Worm (Caenorhabditis elegans) whole organism, L2 larva: Measurements from ENCODE around the gene C33D9.10.

Experiments used
- C34F6.9 ChIP-seq: fragments of 150-350 bp; optimal IDR thresholded peaks from 2 replicates; lab custom pipeline; 2014; ENCODE audit warnings: missing biosample characterization, missing genetic modification characterization
- F13H6.1 ChIP-seq: sonication (generic microtip); optimal IDR thresholded peaks from 2 replicates; lab custom pipeline; 2016; ENCODE audit warnings: missing genetic modification characterization, missing compliant biosample characterization
- R02D3.7 ChIP-seq: fragments of 150-350 bp; optimal IDR thresholded peaks from 2 replicates; lab custom pipeline; 2014; ENCODE audit warnings: missing biosample characterization, missing genetic modification characterization
- Y55F3AM.14 ChIP-seq: fragments of 200-800 bp; sonication (Bioruptor generic); optimal IDR thresholded peaks from 2 replicates; lab custom pipeline; 2018; ENCODE audit warnings: mild to moderate bottlenecking, missing genetic modification characterization, missing compliant biosample characterization
- ZK546.5 ChIP-seq: sonication (generic microtip); optimal IDR thresholded peaks from 2 replicates; lab custom pipeline; 2017; ENCODE audit warnings: missing biosample characterization, missing genetic modification characterization
- alr-1 ChIP-seq: fragments of 150-350 bp; optimal IDR thresholded peaks from 2 replicates; lab custom pipeline; 2014; ENCODE audit warnings: missing biosample characterization, missing genetic modification characterization
- aly-2 ChIP-seq: fragments of 150-350 bp; optimal IDR thresholded peaks from 2 replicates; lab custom pipeline; 2014; ENCODE audit warnings: missing biosample characterization, missing genetic modification characterization
- blmp-1 ChIP-seq: sonication (generic microtip); optimal IDR thresholded peaks from 2 replicates; lab custom pipeline; 2017; ENCODE audit warnings: missing genetic modification characterization, mild to moderate bottlenecking, missing compliant biosample characterization, antibody characterized with exemption, moderate library complexity; ENCODE audit not compliant: insufficient read depth
- ceh-82 ChIP-seq: fragments of 150-350 bp; optimal IDR thresholded peaks from 2 replicates; lab custom pipeline; 2014; ENCODE audit warnings: missing biosample characterization, missing genetic modification characterization
- dmd-4 ChIP-seq: sonication (generic microtip); optimal IDR thresholded peaks from 2 replicates; lab custom pipeline; 2017; ENCODE audit warnings: missing biosample characterization, missing genetic modification characterization
- egl-27 ChIP-seq: sonication (generic microtip); optimal IDR thresholded peaks from 3 replicates; lab custom pipeline; 2017; ENCODE audit warnings: missing biosample characterization, missing genetic modification reagents, missing genetic modification characterization
- elt-1 ChIP-seq: fragments of 150-350 bp; optimal IDR thresholded peaks from 2 replicates; lab custom pipeline; 2014; ENCODE audit warnings: missing biosample characterization, missing genetic modification characterization
- elt-3 ChIP-seq: sonication (generic microtip); optimal IDR thresholded peaks from 2 replicates; lab custom pipeline; 2017; ENCODE audit warnings: missing biosample characterization, missing genetic modification characterization
- fos-1 ChIP-seq: fragments of 150-350 bp; optimal IDR thresholded peaks from 2 replicates; lab custom pipeline; 2014; ENCODE audit warnings: missing biosample characterization, missing genetic modification characterization
- gmeb-1 ChIP-seq: fragments of 150-350 bp; optimal IDR thresholded peaks from 2 replicates; lab custom pipeline; 2014; ENCODE audit warnings: missing biosample characterization, missing genetic modification characterization
- lin-13 ChIP-seq: fragments of 150-350 bp; optimal IDR thresholded peaks from 2 replicates; lab custom pipeline; 2014; ENCODE audit warnings: missing biosample characterization, missing genetic modification reagents, missing genetic modification characterization
- lin-39 ChIP-seq: fragments of 150-350 bp; optimal IDR thresholded peaks from 2 replicates; lab custom pipeline; 2014; ENCODE audit warnings: missing biosample characterization, missing genetic modification reagents, missing genetic modification characterization
- mab-5 ChIP-seq: fragments of 150-350 bp; optimal IDR thresholded peaks from 2 replicates; lab custom pipeline; 2014; ENCODE audit warnings: missing biosample characterization, missing genetic modification characterization
- mdl-1 ChIP-seq, 2 experiments: fragments of 150-350 bp in 1 of 2; sonication (generic microtip) in 1 of 2; optimal IDR thresholded peaks; 2 replicates each; lab custom pipeline; 2017; ENCODE audit warnings: missing biosample characterization in 2 of 2, missing genetic modification characterization in 2 of 2
- nhr-10 ChIP-seq: sonication (generic microtip); optimal IDR thresholded peaks from 2 replicates; lab custom pipeline; 2017; ENCODE audit warnings: missing biosample characterization, missing genetic modification characterization
- nhr-11 ChIP-seq: fragments of 150-350 bp; optimal IDR thresholded peaks from 2 replicates; lab custom pipeline; 2014; ENCODE audit warnings: missing biosample characterization, missing genetic modification characterization
- nhr-12 ChIP-seq: fragments of 150-350 bp; optimal IDR thresholded peaks from 2 replicates; lab custom pipeline; 2014; ENCODE audit warnings: missing biosample characterization, missing genetic modification characterization
- nhr-21 ChIP-seq: fragments of 150-350 bp; optimal IDR thresholded peaks from 2 replicates; lab custom pipeline; 2014; ENCODE audit warnings: missing biosample characterization, missing genetic modification characterization
- nhr-23 ChIP-seq: fragments of 150-350 bp; optimal IDR thresholded peaks from 2 replicates; lab custom pipeline; 2014; ENCODE audit warnings: missing biosample characterization, missing genetic modification reagents, missing genetic modification characterization
- nhr-77 ChIP-seq: fragments of 150-350 bp; optimal IDR thresholded peaks from 2 replicates; lab custom pipeline; 2014; ENCODE audit warnings: missing biosample characterization, missing genetic modification characterization
- peb-1 ChIP-seq: fragments of 150-350 bp; optimal IDR thresholded peaks from 2 replicates; lab custom pipeline; 2014; ENCODE audit warnings: missing biosample characterization, missing genetic modification characterization
- sem-4 ChIP-seq: fragments of 150-350 bp; optimal IDR thresholded peaks from 2 replicates; lab custom pipeline; 2014; ENCODE audit warnings: missing biosample characterization, missing genetic modification reagents, missing genetic modification characterization
- skn-1 ChIP-seq: sonication (generic microtip); optimal IDR thresholded peaks from 2 replicates; lab custom pipeline; 2017; ENCODE audit warnings: missing biosample characterization, missing genetic modification characterization
- sma-3 ChIP-seq: sonication (generic microtip); optimal IDR thresholded peaks from 2 replicates; lab custom pipeline; 2016; ENCODE audit warnings: missing genetic modification reagents, missing genetic modification characterization, missing compliant biosample characterization
- unc-39 ChIP-seq: fragments of 150-350 bp; optimal IDR thresholded peaks from 2 replicates; lab custom pipeline; 2014; ENCODE audit warnings: missing biosample characterization, missing genetic modification characterization
- unc-55 ChIP-seq: fragments of 150-350 bp; sonication (generic microtip); optimal IDR thresholded peaks from 3 replicates; lab custom pipeline; 2014; ENCODE audit warnings: missing biosample characterization, missing genetic modification reagents, missing genetic modification characterization
- zag-1 ChIP-seq: fragments of 150-350 bp; optimal IDR thresholded peaks from 2 replicates; lab custom pipeline; 2014; ENCODE audit warnings: missing biosample characterization, missing genetic modification characterization
- ztf-1 ChIP-seq: fragments of 200-800 bp; sonication (Bioruptor generic); conservative IDR thresholded peaks from 2 replicates; pipeline ENCODE4 v1.3.6; 2022; ENCODE audit warnings: missing genetic modification characterization, missing compliant biosample characterization
- ztf-11 ChIP-seq: sonication (generic microtip); optimal IDR thresholded peaks from 2 replicates; lab custom pipeline; 2017; ENCODE audit warnings: missing biosample characterization, missing genetic modification characterization
- ztf-4 ChIP-seq: fragments of 150-350 bp; optimal IDR thresholded peaks from 2 replicates; lab custom pipeline; 2014; ENCODE audit warnings: missing biosample characterization, missing genetic modification characterization

The C33D9.10 gene

ce11 chrIV:8743654-8744332 lies 44.2 kb downstream of the C33D9.10 start, which contains the start of gene F21D5.7 (continued):
- no peak for TF ChIP-seq lin-39 (tag; lab: Kevin White, UChicago)

ce11 chrIV:8740952-8741438 lies 47.0 kb downstream of the C33D9.10 start, which contains the start of gene F21D5.6:
Gene F21D5.6 (minus strand): TSS chrIV:8741388.
- TF ChIP-seq sem-4 (tag; lab: Kevin White, UChicago) (no peak), lin-13 (GFP tag; lab: Kevin White, UChicago) (no peak), nhr-21 (no peak), mab-5 (tag; lab: Kevin White, UChicago) (no peak), ztf-11 (tag; lab: Kevin White, UChicago) (no peak), ztf-4 (no peak), nhr-10 (tag; lab: Kevin White, UChicago) (no peak), elt-3 (no peak)

DNA sequence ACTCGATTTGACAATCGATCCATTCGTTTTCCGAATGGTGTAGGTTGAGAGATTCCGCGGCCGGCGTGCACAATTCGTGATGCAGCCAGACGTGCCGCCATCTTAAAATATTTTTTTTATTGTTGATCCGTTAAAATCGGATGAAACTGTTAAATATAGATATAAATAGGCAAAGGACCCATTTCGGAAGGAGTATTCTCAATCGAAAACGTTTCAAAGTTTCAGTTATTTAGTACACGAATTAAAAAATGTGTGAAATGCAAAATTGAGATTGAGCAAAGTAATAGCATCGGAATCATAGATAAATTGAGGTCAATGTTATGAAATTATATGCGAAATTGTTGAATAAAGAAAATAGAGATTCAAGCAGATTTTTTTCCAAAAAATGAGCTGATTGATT lies 48.0 kb downstream of the C33D9.10 start, which contains the start of gene mrps-33:
mrps-33 (minus strand) TSS at position 101 of the 400 bp plus-strand sequence.
- TF ChIP-seq alr-1 (tag; lab: Kevin White, UChicago) (no peak), mab-5 (tag; lab: Kevin White, UChicago) (no peak), peb-1 (tag; lab: Kevin White, UChicago) (no peak), nhr-12 (tag; lab: Kevin White, UChicago) (no peak), ztf-4 (no peak), ceh-82 (tag; lab: Kevin White, UChicago) (no peak), nhr-21 (no peak), Y55F3AM.14 (no peak), unc-39 (tag; lab: Kevin White, UChicago) (no peak), nhr-11 (tag; lab: Kevin White, UChicago) (no peak), sma-3 (GFP tag; lab: Kevin White, UChicago) (no peak), lin-39 (tag; lab: Kevin White, UChicago) (no peak), mdl-1 (tag; optimal IDR thresholded peaks at IDR 0.05; lab: Kevin White, UChicago) (no peak), elt-1 (no peak), blmp-1 (no peak), dmd-4 (tag; lab: Kevin White, UChicago) (no peak), zag-1 (no peak), C34F6.9 (tag; lab: Kevin White, UChicago) (no peak)

- no peak for TF ChIP-seq nhr-12 (tag; lab: Kevin White, UChicago)
- TF ChIP-seq blmp-1 = no peak
- no peak for TF ChIP-seq ztf-1
- TF ChIP-seq fos-1 (tag; lab: Kevin White, UChicago) = no peak
- TF ChIP-seq lin-39 (tag; lab: Kevin White, UChicago) = no peak
- no peak for TF ChIP-seq unc-55 (GFP tag; lab: Kevin White, UChicago)
- TF ChIP-seq peb-1 (tag; lab: Kevin White, UChicago) = no peak
- TF ChIP-seq gmeb-1 = no peak
- no peak for TF ChIP-seq sem-4 (tag; lab: Kevin White, UChicago)
- TF ChIP-seq lin-13 (GFP tag; lab: Kevin White, UChicago) = no peak
- no peak for TF ChIP-seq nhr-21
- TF ChIP-seq nhr-77 (tag; lab: Kevin White, UChicago) = no peak
- TF ChIP-seq R02D3.7 (tag; lab: Kevin White, UChicago) = no peak
- TF ChIP-seq aly-2 = no peak
- TF ChIP-seq mab-5 (tag; lab: Kevin White, UChicago) = no peak
- TF ChIP-seq elt-3 = no peak
- no peak for TF ChIP-seq egl-27 (tag; lab: Kevin White, UChicago)
- TF ChIP-seq skn-1 (tag; lab: Kevin White, UChicago) = no peak
- TF ChIP-seq, all 48 proteins: peak for 0
Observed at ce11 chrIV:8739294-8739693, 48.7 kb downstream of the C33D9.10 start, which contains the start of gene F21D5.5. Gene F21D5.5 (minus strand): TSS chrIV:8739394.

DNA sequence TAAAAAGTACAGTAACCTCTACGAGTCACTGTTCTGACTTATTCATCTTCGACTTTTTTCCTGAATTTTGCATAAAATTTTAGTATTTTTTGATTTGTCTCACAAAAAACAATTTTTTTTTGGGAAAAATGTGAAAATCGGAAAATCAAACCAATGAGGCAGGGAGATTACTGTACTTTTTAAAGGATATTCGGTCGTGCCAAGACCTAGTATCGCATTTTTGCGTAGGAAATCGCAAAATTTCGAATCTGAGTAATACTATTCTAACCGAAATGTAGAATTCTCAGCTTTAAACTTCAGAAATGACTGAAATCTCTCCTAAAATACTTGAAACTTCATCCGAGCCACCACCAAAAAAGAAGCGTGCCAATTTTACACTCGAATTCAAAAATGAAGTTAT lies 50.2 kb downstream of the C33D9.10 start, which contains the start of gene F21D5.4:
F21D5.4 (plus strand) TSS at position 301 of the 400 bp plus-strand sequence.
- TF ChIP-seq nhr-23 (tag; lab: Kevin White, UChicago) (no peak), elt-1 (no peak), F13H6.1 (tag; lab: Kevin White, UChicago) (no peak), C34F6.9 (tag; lab: Kevin White, UChicago) (no peak), zag-1 (no peak), elt-3 (no peak), ceh-82 (tag; lab: Kevin White, UChicago) (no peak), ztf-4 (no peak), fos-1 (tag; lab: Kevin White, UChicago) (no peak), ZK546.5 (no peak), aly-2 (no peak), gmeb-1 (no peak), mdl-1 (tag; optimal IDR thresholded peaks at IDR 0.05; lab: Kevin White, UChicago) (no peak)
